Worm (Caenorhabditis elegans) whole organism, late embryonic: ENCODE measurements around the gene C04B4.1.

Experiments
- C08G9.2 ChIP-seq: sonication (generic microtip); optimal IDR thresholded peaks from 2 replicates; lab custom pipeline; 2016; ENCODE audit warnings: mild to moderate bottlenecking, missing genetic modification characterization, moderate library complexity, missing compliant biosample characterization
- C38D4.7 ChIP-seq: fragments of 200-800 bp; sonication (Bioruptor generic); optimal IDR thresholded peaks from 2 replicates; lab custom pipeline; 2018; ENCODE audit warnings: mild to moderate bottlenecking, missing genetic modification characterization, moderate library complexity, missing compliant biosample characterization
- F13H6.1 ChIP-seq: sonication (generic microtip); optimal IDR thresholded peaks from 2 replicates; lab custom pipeline; 2016; ENCODE audit warnings: missing genetic modification characterization, missing compliant biosample characterization
- T23F11.4 ChIP-seq: fragments of 200-800 bp; sonication (Bioruptor generic); optimal IDR thresholded peaks from 2 replicates; lab custom pipeline; 2018; ENCODE audit warnings: mild to moderate bottlenecking, missing genetic modification characterization, missing compliant biosample characterization
- Y22D7AL.16 ChIP-seq: sonication (generic microtip); optimal IDR thresholded peaks from 2 replicates; lab custom pipeline; 2016; ENCODE audit warnings: missing genetic modification characterization, missing compliant biosample characterization
- ama-1 ChIP-seq: fragments of 150-350 bp; optimal IDR thresholded peaks from 2 replicates; lab custom pipeline; 2014
- ceh-2 ChIP-seq: sonication (generic microtip); optimal IDR thresholded peaks from 2 replicates; lab custom pipeline; 2016; ENCODE audit warnings: missing genotype, missing genetic modification characterization, missing compliant biosample characterization
- ceh-24 ChIP-seq: sonication (generic microtip); optimal IDR thresholded peaks from 2 replicates; lab custom pipeline; 2016; ENCODE audit warnings: mild to moderate bottlenecking, missing genetic modification characterization, missing compliant biosample characterization
- ceh-30 ChIP-seq: fragments of 150-350 bp; optimal IDR thresholded peaks from 2 replicates; lab custom pipeline; 2014; ENCODE audit warnings: missing biosample characterization, missing genetic modification characterization
- ceh-31 ChIP-seq: sonication (generic microtip); optimal IDR thresholded peaks from 2 replicates; lab custom pipeline; 2016; ENCODE audit warnings: missing genetic modification characterization, missing compliant biosample characterization
- ceh-45 ChIP-seq: fragments of 200-800 bp; sonication (Bioruptor generic); IDR thresholded peaks from 2 replicates; pipeline ENCODE4 v1.3.6; 2022; ENCODE audit warnings: missing genetic modification reagents, missing genetic modification characterization, missing compliant biosample characterization
- ceh-9 ChIP-seq: sonication (generic microtip); optimal IDR thresholded peaks from 2 replicates; lab custom pipeline; 2016; ENCODE audit warnings: mild to moderate bottlenecking, missing genetic modification characterization, inconsistent platforms, missing compliant biosample characterization
- dmd-4 ChIP-seq: sonication (generic microtip); optimal IDR thresholded peaks from 2 replicates; lab custom pipeline; 2016; ENCODE audit warnings: borderline replicate concordance, missing genetic modification characterization, missing compliant biosample characterization
- ets-4 ChIP-seq: sonication (generic microtip); optimal IDR thresholded peaks from 2 replicates; lab custom pipeline; 2016; ENCODE audit warnings: missing genetic modification characterization, missing compliant biosample characterization
- eyg-1 ChIP-seq: sonication (generic microtip); optimal IDR thresholded peaks from 2 replicates; lab custom pipeline; 2016; ENCODE audit warnings: missing genotype, missing genetic modification characterization, missing compliant biosample characterization
- fax-1 ChIP-seq: sonication (generic microtip); optimal IDR thresholded peaks from 2 replicates; lab custom pipeline; 2016; ENCODE audit warnings: missing genotype, missing genetic modification characterization, missing compliant biosample characterization
- fkh-10 ChIP-seq: fragments of 150-350 bp; optimal IDR thresholded peaks from 2 replicates; lab custom pipeline; 2014; ENCODE audit warnings: missing biosample characterization, missing genetic modification reagents, missing genetic modification characterization
- hlh-13 ChIP-seq: fragments of 200-800 bp; sonication (Bioruptor generic); optimal IDR thresholded peaks from 2 replicates; lab custom pipeline; 2018; ENCODE audit warnings: mild to moderate bottlenecking, missing genetic modification characterization, missing compliant biosample characterization
- hlh-30 ChIP-seq: sonication (generic microtip); optimal IDR thresholded peaks from 2 replicates; lab custom pipeline; 2017; ENCODE audit warnings: antibody characterized with exemption, missing genetic modification characterization, missing compliant biosample characterization; ENCODE audit not compliant: insufficient read depth
- hlh-6 ChIP-seq: sonication (generic microtip); optimal IDR thresholded peaks from 2 replicates; lab custom pipeline; 2016; ENCODE audit warnings: missing genotype, missing genetic modification characterization, missing compliant biosample characterization
- hlh-8 ChIP-seq: sonication (generic microtip); optimal IDR thresholded peaks from 2 replicates; lab custom pipeline; 2016; ENCODE audit warnings: missing genotype, missing genetic modification characterization, missing compliant biosample characterization
- lim-6 ChIP-seq: sonication (generic microtip); optimal IDR thresholded peaks from 2 replicates; lab custom pipeline; 2016; ENCODE audit warnings: missing genetic modification characterization, missing compliant biosample characterization
- mec-3 ChIP-seq: sonication (generic microtip); optimal IDR thresholded peaks from 2 replicates; lab custom pipeline; 2016; ENCODE audit warnings: borderline replicate concordance, missing genetic modification characterization, missing compliant biosample characterization
- nfya-1 ChIP-seq: sonication (generic microtip); optimal IDR thresholded peaks from 2 replicates; lab custom pipeline; 2017; ENCODE audit warnings: missing genetic modification characterization, mild to moderate bottlenecking, missing compliant biosample characterization, antibody characterized with exemption, moderate library complexity
- nhr-11 ChIP-seq: fragments of 150-350 bp; optimal IDR thresholded peaks from 2 replicates; lab custom pipeline; 2014; ENCODE audit warnings: missing biosample characterization, missing genetic modification characterization
- nhr-232 ChIP-seq: sonication (generic microtip); optimal IDR thresholded peaks from 2 replicates; lab custom pipeline; 2016; ENCODE audit warnings: missing genetic modification characterization, missing compliant biosample characterization
- pha-4 ChIP-seq: fragments of 150-350 bp; optimal IDR thresholded peaks from 2 replicates; lab custom pipeline; 2018; ENCODE audit warnings: missing biosample characterization, missing genetic modification reagents, missing genetic modification characterization
- pqm-1 ChIP-seq: sonication (generic microtip); optimal IDR thresholded peaks from 2 replicates; lab custom pipeline; 2016; ENCODE audit warnings: missing genetic modification characterization, missing compliant biosample characterization
- ref-2 ChIP-seq: sonication (generic microtip); optimal IDR thresholded peaks from 2 replicates; lab custom pipeline; 2016; ENCODE audit warnings: missing genetic modification characterization, missing compliant biosample characterization
- rnt-1 ChIP-seq: sonication (generic microtip); optimal IDR thresholded peaks from 2 replicates; lab custom pipeline; 2016; ENCODE audit warnings: missing genetic modification characterization, missing compliant biosample characterization
- sox-2 ChIP-seq: fragments of 200-800 bp; sonication (Bioruptor generic); IDR thresholded peaks from 2 replicates; pipeline ENCODE4 v1.3.6; 2022; ENCODE audit warnings: missing genetic modification reagents, missing genetic modification characterization, missing compliant biosample characterization
- sox-4 ChIP-seq: sonication (generic microtip); optimal IDR thresholded peaks from 2 replicates; lab custom pipeline; 2017; ENCODE audit warnings: mild to moderate bottlenecking, missing genetic modification characterization, inconsistent platforms, missing compliant biosample characterization
- syd-9 ChIP-seq: sonication (generic microtip); optimal IDR thresholded peaks from 2 replicates; lab custom pipeline; 2016; ENCODE audit warnings: mild to moderate bottlenecking, missing genetic modification characterization, moderate library complexity, missing compliant biosample characterization
- unc-3 ChIP-seq, 2 experiments: fragments of 200-800 bp in 1 of 2; sonication (Bioruptor generic) in 1 of 2; sonication (generic microtip) in 1 of 2; conservative IDR thresholded peaks in 1 of 2; optimal IDR thresholded peaks in 1 of 2; 2 replicates each; pipeline versions ENCODE4 v1.3.6 to Lab custom; 2016 to 2022; ENCODE audit warnings: missing compliant biosample characterization in 2 of 2, missing genetic modification characterization in 2 of 2, missing genetic modification reagents in 1 of 2
- unc-55 ChIP-seq: sonication (generic microtip); optimal IDR thresholded peaks from 2 replicates; lab custom pipeline; 2017; ENCODE audit warnings: missing biosample characterization, missing genetic modification reagents, missing genetic modification characterization

Gene C04B4.1

DNA sequence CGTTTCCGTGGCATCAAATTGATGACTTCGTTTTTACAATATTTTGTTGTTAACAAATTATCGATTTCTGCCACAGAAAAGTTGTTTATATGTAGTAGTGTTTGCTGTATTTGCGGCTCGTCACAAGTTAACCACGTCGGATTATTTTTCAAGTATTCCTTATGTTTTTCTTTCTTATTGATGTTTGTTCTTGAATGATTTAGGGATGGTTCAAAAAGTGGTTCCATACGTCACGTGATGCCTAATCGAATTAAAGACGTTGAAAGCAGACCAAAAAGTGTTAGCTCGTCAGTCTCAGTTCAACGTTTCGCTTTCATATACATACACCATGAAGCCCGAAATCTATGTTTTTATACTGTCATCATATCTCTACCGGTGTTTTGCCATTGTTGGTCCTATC is 4.9 kb downstream of the C04B4.1 start, which contains the start of gene lips-2:
lips-2 (plus strand) TSS at position 301 of the 400 bp plus-strand sequence.
- TF ChIP-seq unc-3 (GFP tag; conservative IDR thresholded peaks at IDR 0.05; lab: Robert Waterston, UW) (no peak), unc-3 (tag; optimal IDR thresholded peaks at IDR 0.05; lab: Kevin White, UChicago) (no peak), ceh-45 (no peak), ref-2 (tag; lab: Kevin White, UChicago) (no peak), pqm-1 (tag; lab: Kevin White, UChicago) (no peak), pha-4 (tag; lab: Kevin White, UChicago) (no peak), hlh-6 (tag; lab: Kevin White, UChicago) (no peak), sox-2 (GFP tag; lab: Robert Waterston, UW) (no peak), lim-6 (tag; lab: Kevin White, UChicago) (no peak), ets-4 (tag; lab: Kevin White, UChicago) (no peak)

DNA sequence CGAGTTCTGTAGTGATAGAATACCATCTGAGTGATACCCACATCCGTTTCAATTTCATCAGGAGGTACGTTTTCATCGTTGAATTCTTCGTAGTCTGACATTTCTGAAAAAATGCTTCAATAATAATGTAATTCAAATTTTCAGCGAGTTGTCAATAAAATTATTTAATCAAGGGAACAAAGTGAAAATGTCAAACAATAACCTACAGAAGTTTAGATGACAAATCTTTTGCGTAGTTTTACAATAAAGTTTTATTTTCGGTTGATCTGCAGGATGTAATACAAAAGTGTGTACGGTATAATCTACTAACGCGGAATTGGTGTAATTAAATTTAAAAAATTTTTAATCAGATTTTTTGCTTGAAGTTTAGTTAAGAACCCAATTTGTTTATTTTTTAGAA is 7.7 kb downstream of the C04B4.1 start, which contains the start of gene C04B4.5:
C04B4.5 (minus strand) TSS at position 101 of the 400 bp plus-strand sequence.
- no peak for TF ChIP-seq syd-9
- TF ChIP-seq nhr-11 (tag; lab: Kevin White, UChicago) = no peak
- TF ChIP-seq F13H6.1 (tag; lab: Kevin White, UChicago) = no peak
- no peak for TF ChIP-seq ceh-2 (tag; lab: Kevin White, UChicago)
- no peak for TF ChIP-seq hlh-13
- no peak for TF ChIP-seq hlh-30 (tag; lab: Kevin White, UChicago)
- no peak for TF ChIP-seq C08G9.2
- TF ChIP-seq lim-6 (tag; lab: Kevin White, UChicago) = no peak
- TF ChIP-seq unc-3 (GFP tag; conservative IDR thresholded peaks at IDR 0.05; lab: Robert Waterston, UW) = no peak
- TF ChIP-seq unc-3 (tag; optimal IDR thresholded peaks at IDR 0.05; lab: Kevin White, UChicago) = no peak
- TF ChIP-seq nhr-232 (tag; lab: Kevin White, UChicago) = no peak
- TF ChIP-seq ceh-45 = no peak
- no peak for TF ChIP-seq eyg-1 (tag; lab: Kevin White, UChicago)
- no peak for TF ChIP-seq T23F11.4 (GFP tag; lab: Kevin White, UChicago)
- no peak for TF ChIP-seq ref-2 (tag; lab: Kevin White, UChicago)
- no peak for TF ChIP-seq unc-55 (GFP tag; lab: Kevin White, UChicago)
- TF ChIP-seq hlh-6 (tag; lab: Kevin White, UChicago) = no peak
- no peak for TF ChIP-seq C38D4.7 (GFP tag; lab: Kevin White, UChicago)
- TF ChIP-seq, all 69 proteins: peak for 0

DNA sequence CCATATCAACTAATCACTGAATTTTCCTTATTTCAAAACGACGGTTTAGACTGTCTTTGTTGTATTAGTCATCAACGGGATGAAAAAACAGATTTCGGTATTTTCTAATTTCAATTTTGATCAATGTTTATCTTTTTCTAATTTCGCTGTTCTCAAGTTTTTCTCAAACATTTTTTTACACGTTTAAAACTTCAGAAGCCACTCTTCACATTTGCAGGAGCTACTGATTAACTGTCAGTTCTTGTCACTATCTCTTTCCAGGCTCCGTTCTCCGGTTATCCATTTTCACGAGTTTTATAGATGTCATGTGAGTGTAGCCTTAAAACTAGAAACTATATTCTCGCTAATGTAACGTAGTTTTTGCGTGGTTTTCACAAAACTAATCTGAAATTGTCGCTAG is 10.0 kb downstream of the C04B4.1 start, which contains the start of gene C04B4.4:
C04B4.4 (plus strand) TSS at position 301 of the 400 bp plus-strand sequence.
- TF ChIP-seq ceh-9 (no peak), ceh-45 (no peak), ceh-24 (tag; lab: Kevin White, UChicago) (no peak), ceh-2 (tag; lab: Kevin White, UChicago) (no peak), F13H6.1 (tag; lab: Kevin White, UChicago) (no peak), dmd-4 (tag; lab: Kevin White, UChicago) (no peak), pha-4 (tag; lab: Kevin White, UChicago) (no peak), sox-2 (GFP tag; lab: Robert Waterston, UW) (no peak), mec-3 (tag; lab: Kevin White, UChicago) (no peak), hlh-8 (tag; lab: Kevin White, UChicago) (no peak), nfya-1 (tag; lab: Kevin White, UChicago) (no peak), unc-55 (GFP tag; lab: Kevin White, UChicago) (no peak), ceh-30 (tag; lab: Kevin White, UChicago) (no peak)

DNA sequence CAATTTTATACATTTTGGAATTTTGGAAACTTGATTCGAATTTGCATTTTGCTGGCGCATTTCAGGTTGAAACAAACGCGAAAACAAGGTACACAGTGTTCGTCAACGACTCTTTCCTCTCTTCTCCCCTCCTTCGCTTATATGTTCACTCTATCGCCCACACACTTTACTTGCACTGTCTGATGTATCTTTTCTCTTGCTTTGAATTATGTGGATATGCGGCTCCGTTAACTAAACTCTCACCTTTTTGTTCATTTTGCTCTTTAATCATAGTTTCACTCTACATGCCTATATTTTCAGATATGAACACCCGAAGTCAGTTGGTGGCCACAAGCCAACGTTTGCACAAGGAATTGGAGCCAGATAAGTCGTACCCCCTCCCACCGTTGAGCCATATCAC is 13.7 kb downstream of the C04B4.1 start, which contains the start of gene W06D11.1:
W06D11.1 (plus strand) TSS at position 301 of the 400 bp plus-strand sequence.
- no peak for TF ChIP-seq sox-4 (tag; lab: Kevin White, UChicago)
- TF ChIP-seq nhr-11 (tag; lab: Kevin White, UChicago) = no peak
- no peak for TF ChIP-seq fax-1 (tag; lab: Kevin White, UChicago)
- TF ChIP-seq hlh-30 (tag; lab: Kevin White, UChicago) = no peak
- no peak for TF ChIP-seq ama-1 (lab: Kevin White, UChicago)
- no peak for TF ChIP-seq fkh-10 (GFP tag; lab: Kevin White, UChicago)
- no peak for TF ChIP-seq sox-2 (GFP tag; lab: Robert Waterston, UW)
- no peak for TF ChIP-seq Y22D7AL.16 (tag; lab: Kevin White, UChicago)
- no peak for TF ChIP-seq rnt-1 (tag; lab: Kevin White, UChicago)
- TF ChIP-seq ceh-31 = no peak
- TF ChIP-seq unc-55 (GFP tag; lab: Kevin White, UChicago) = no peak
